Fruit fly (Drosophila melanogaster): ENCODE data around the gene exex.

DNA sequence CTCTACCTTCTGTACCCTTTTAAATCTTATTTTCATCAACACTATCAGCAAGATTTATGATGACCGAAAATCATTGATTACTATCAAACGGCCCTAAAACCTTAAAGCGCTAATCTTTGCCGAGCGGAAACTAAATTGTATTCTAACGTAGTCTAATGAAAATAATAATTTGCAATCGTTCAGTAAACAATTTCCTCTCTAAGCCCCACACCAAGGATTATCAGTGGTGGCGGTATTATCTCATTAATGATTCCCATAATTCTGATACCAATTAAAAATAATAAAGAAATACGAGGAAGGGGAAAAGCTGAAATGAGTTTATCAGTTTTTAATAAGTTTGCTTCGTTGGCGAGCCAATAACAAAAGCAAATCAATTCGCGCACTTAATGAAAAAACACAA lies 4.0 kb upstream of the exex start:
- TF ChIP-seq CG1621 (tag; optimal IDR thresholded peaks at IDR 0.05) (no peak), lz (GFP tag; optimal IDR thresholded peaks at IDR 0.05) (no peak), CG4318 (GFP tag; optimal IDR thresholded peaks at IDR 0.05) (no peak), eg (GFP tag; IDR thresholded peaks at IDR 0.05) (no peak), CG6792 (GFP tag; optimal IDR thresholded peaks at IDR 0.05) (no peak), CG10669 (GFP tag; optimal IDR thresholded peaks at IDR 0.05) (no peak), esn (GFP tag; optimal IDR thresholded peaks at IDR 0.05) (no peak), topi (GFP tag; optimal IDR thresholded peaks at IDR 0.05) (no peak), vri (GFP tag; optimal IDR thresholded peaks at IDR 0.05) (peak; percentile 17), fd85E (GFP tag; optimal IDR thresholded peaks at IDR 0.05) (no peak)
